Worm (Caenorhabditis elegans) whole organism, mixed stage, embryonic: ENCODE measurements around the gene Y73F8A.13.

Experiments used
- ceh-83 ChIP-seq: fragments of 200-800 bp; sonication (Bioruptor generic); optimal IDR thresholded peaks from 2 replicates; lab custom pipeline; 2018; ENCODE audit warnings: mild to moderate bottlenecking, missing genetic modification characterization, missing compliant biosample characterization
- elt-1 ChIP-seq: sonication (generic microtip); optimal IDR thresholded peaks from 2 replicates; lab custom pipeline; 2017; ENCODE audit warnings: missing genetic modification characterization, mild to moderate bottlenecking, missing compliant biosample characterization, antibody characterized with exemption, moderate library complexity, borderline replicate concordance; ENCODE audit not compliant: insufficient read depth
- elt-3 ChIP-seq: fragments of 150-350 bp; optimal IDR thresholded peaks from 2 replicates; lab custom pipeline; 2014; ENCODE audit warnings: missing biosample characterization, missing genetic modification characterization
- lin-13 ChIP-seq: fragments of 150-350 bp; optimal IDR thresholded peaks from 2 replicates; lab custom pipeline; 2014; ENCODE audit warnings: missing biosample characterization, missing genetic modification characterization
- unc-39 ChIP-seq: fragments of 150-350 bp; optimal IDR thresholded peaks from 2 replicates; lab custom pipeline; 2014; ENCODE audit warnings: missing biosample characterization, missing genetic modification characterization
- ztf-11 ChIP-seq: fragments of 150-350 bp; optimal IDR thresholded peaks from 2 replicates; lab custom pipeline; 2014; ENCODE audit warnings: missing biosample characterization, missing genetic modification characterization

ce11 chrIV:15336778-15337177 lies 24.7 kb downstream of the Y73F8A.13 start, which contains the start of gene irld-59:
- no peak for TF ChIP-seq ztf-11 (tag; lab: Kevin White, UChicago)
- TF ChIP-seq elt-3 (tag; lab: Kevin White, UChicago), result no peak
- TF ChIP-seq unc-39 (tag; lab: Kevin White, UChicago), result no peak
- TF ChIP-seq ceh-83 (GFP tag; lab: Kevin White, UChicago), result no peak
- TF ChIP-seq elt-1, result no peak
- no peak for TF ChIP-seq lin-13
